Worm (Caenorhabditis elegans) whole organism, late embryonic: ENCODE results near the gene lgg-3.

ENCODE experiments used
- F13H6.1 ChIP-seq: sonication (generic microtip); optimal IDR thresholded peaks from 2 replicates; lab custom pipeline; 2016; ENCODE audit warnings: missing genetic modification characterization, missing compliant biosample characterization
- ama-1 ChIP-seq: fragments of 150-350 bp; optimal IDR thresholded peaks from 2 replicates; lab custom pipeline; 2014
- ceh-30 ChIP-seq: fragments of 150-350 bp; optimal IDR thresholded peaks from 2 replicates; lab custom pipeline; 2014; ENCODE audit warnings: missing biosample characterization, missing genetic modification characterization
- che-1 ChIP-seq: sonication (generic microtip); optimal IDR thresholded peaks from 2 replicates; lab custom pipeline; 2016; ENCODE audit warnings: mild to moderate bottlenecking, missing genetic modification characterization, missing compliant biosample characterization
- dve-1 ChIP-seq: sonication (generic microtip); optimal IDR thresholded peaks from 2 replicates; lab custom pipeline; 2017; ENCODE audit warnings: antibody characterized with exemption, mild to moderate bottlenecking, missing genetic modification characterization, missing compliant biosample characterization
- elt-4 ChIP-seq: sonication (generic microtip); optimal IDR thresholded peaks from 2 replicates; lab custom pipeline; 2016; ENCODE audit warnings: missing genetic modification characterization, missing compliant biosample characterization
- madf-2 ChIP-seq: sonication (generic microtip); optimal IDR thresholded peaks from 2 replicates; lab custom pipeline; 2017; ENCODE audit warnings: missing genetic modification characterization, missing compliant biosample characterization
- nfya-1 ChIP-seq: sonication (generic microtip); optimal IDR thresholded peaks from 2 replicates; lab custom pipeline; 2017; ENCODE audit warnings: missing genetic modification characterization, mild to moderate bottlenecking, missing compliant biosample characterization, antibody characterized with exemption, moderate library complexity
- npax-4 ChIP-seq: sonication (generic microtip); optimal IDR thresholded peaks from 2 replicates; lab custom pipeline; 2016; ENCODE audit warnings: missing genetic modification characterization, missing compliant biosample characterization
- pha-4 ChIP-seq: fragments of 150-350 bp; optimal IDR thresholded peaks from 2 replicates; lab custom pipeline; 2018; ENCODE audit warnings: missing biosample characterization, missing genetic modification reagents, missing genetic modification characterization
- unc-55 ChIP-seq: sonication (generic microtip); optimal IDR thresholded peaks from 2 replicates; lab custom pipeline; 2017; ENCODE audit warnings: missing biosample characterization, missing genetic modification reagents, missing genetic modification characterization

ce11 chrIII:5701491-5701890 lies 3.7 kb upstream of the lgg-3 start:
- no peak for TF ChIP-seq dve-1 (tag; lab: Kevin White, UChicago)
- TF ChIP-seq madf-2 = no peak
- TF ChIP-seq pha-4 (tag; lab: Kevin White, UChicago) = no peak
- TF ChIP-seq npax-4 (tag; lab: Kevin White, UChicago) = no peak
- no peak for TF ChIP-seq nfya-1 (tag; lab: Kevin White, UChicago)
- TF ChIP-seq unc-55 (GFP tag; lab: Kevin White, UChicago) = no peak
- TF ChIP-seq ama-1 = no peak
- TF ChIP-seq ceh-30 (tag; lab: Kevin White, UChicago) = no peak
- no peak for TF ChIP-seq che-1 (tag; lab: Kevin White, UChicago)
- no peak for TF ChIP-seq F13H6.1 (tag; lab: Kevin White, UChicago)
- no peak for TF ChIP-seq elt-4
